Worm (Caenorhabditis elegans) whole organism, L4 larva: ENCODE measurements around the gene T09F3.5.

Source experiments
- F10B5.3 ChIP-seq: sonication (generic microtip); optimal IDR thresholded peaks from 2 replicates; lab custom pipeline; 2016; ENCODE audit warnings: mild to moderate bottlenecking, missing genetic modification characterization, missing compliant biosample characterization
- F49E8.2 ChIP-seq: sonication (generic microtip); optimal IDR thresholded peaks from 2 replicates; lab custom pipeline; 2016; ENCODE audit warnings: missing compliant biosample characterization, mild to moderate bottlenecking, missing genetic modification characterization, borderline replicate concordance
- T20F7.1 ChIP-seq: fragments of 200-800 bp; sonication (Bioruptor generic); optimal IDR thresholded peaks from 2 replicates; lab custom pipeline; 2018; ENCODE audit warnings: mild to moderate bottlenecking, missing genetic modification characterization, missing compliant biosample characterization
- Y48G9A.11 ChIP-seq: fragments of 200-800 bp; sonication (Bioruptor generic); IDR thresholded peaks from 2 replicates; pipeline ENCODE4 v1.3.6; 2022; ENCODE audit warnings: missing genetic modification reagents, missing genetic modification characterization, missing compliant biosample characterization
- ZK337.2 ChIP-seq: fragments of 200-800 bp; sonication (Bioruptor generic); IDR thresholded peaks from 2 replicates; pipeline ENCODE4 v1.3.6; 2022; ENCODE audit warnings: missing genetic modification reagents, missing genetic modification characterization, missing compliant biosample characterization
- ama-1 ChIP-seq: fragments of 150-350 bp; optimal IDR thresholded peaks from 2 replicates; lab custom pipeline; 2014; ENCODE audit warnings: inconsistent platforms, mixed read lengths
- ceh-20 ChIP-seq: fragments of 200-800 bp; sonication (Bioruptor generic); IDR thresholded peaks from 2 replicates; pipeline ENCODE4 v1.3.6; 2022; ENCODE audit warnings: missing genetic modification reagents, missing genetic modification characterization, missing compliant biosample characterization
- daf-12 ChIP-seq: fragments of 150-350 bp; optimal IDR thresholded peaks from 2 replicates; lab custom pipeline; 2014; ENCODE audit warnings: missing biosample characterization, missing genetic modification reagents, missing genetic modification characterization
- daf-16 ChIP-seq, 3 experiments: sonication (generic microtip); optimal IDR thresholded peaks; 2 replicates each; lab custom pipeline; 2016 to 2017; ENCODE audit warnings: missing genetic modification characterization in 3 of 3, missing genetic modification reagents in 3 of 3, mild to moderate bottlenecking in 2 of 3, missing compliant biosample characterization in 2 of 3, missing biosample characterization in 1 of 3, moderate library complexity in 1 of 3
- daf-19 ChIP-seq: fragments of 200-800 bp; sonication (Bioruptor generic); conservative IDR thresholded peaks from 2 replicates; pipeline ENCODE4 v1.3.6; 2022; ENCODE audit warnings: missing genetic modification characterization, missing compliant biosample characterization
- daf-8 ChIP-seq: fragments of 200-800 bp; sonication (Bioruptor generic); IDR thresholded peaks from 2 replicates; pipeline ENCODE4 v1.3.6; 2022; ENCODE audit warnings: missing genetic modification characterization, missing compliant biosample characterization
- dmd-6 ChIP-seq: fragments of 200-800 bp; sonication (Bioruptor generic); IDR thresholded peaks from 2 replicates; pipeline ENCODE4 v1.3.6; 2022; ENCODE audit warnings: missing genetic modification reagents, missing genetic modification characterization, missing compliant biosample characterization
- dmd-9 ChIP-seq: fragments of 200-800 bp; sonication (Bioruptor generic); IDR thresholded peaks from 2 replicates; pipeline ENCODE4 v1.3.6; 2022; ENCODE audit warnings: missing genetic modification reagents, missing genetic modification characterization, missing compliant biosample characterization
- dpl-1 ChIP-seq: fragments of 150-350 bp; optimal IDR thresholded peaks from 2 replicates; lab custom pipeline; 2014; ENCODE audit warnings: missing biosample characterization, missing genetic modification reagents, missing genetic modification characterization
- dve-1 ChIP-seq: sonication (generic microtip); optimal IDR thresholded peaks from 2 replicates; lab custom pipeline; 2017; ENCODE audit warnings: antibody characterized with exemption, mild to moderate bottlenecking, missing genetic modification characterization, missing compliant biosample characterization; ENCODE audit not compliant: insufficient read depth
- gei-8 ChIP-seq: fragments of 200-800 bp; sonication (Bioruptor generic); optimal IDR thresholded peaks from 2 replicates; lab custom pipeline; 2018; ENCODE audit warnings: mild to moderate bottlenecking, missing genetic modification characterization, missing compliant biosample characterization
- hlh-11 ChIP-seq: fragments of 200-800 bp; sonication (Bioruptor generic); optimal IDR thresholded peaks from 2 replicates; lab custom pipeline; 2018; ENCODE audit warnings: mild to moderate bottlenecking, missing genetic modification characterization, missing compliant biosample characterization
- jun-1 ChIP-seq: fragments of 150-350 bp; optimal IDR thresholded peaks from 2 replicates; lab custom pipeline; 2014; ENCODE audit warnings: missing biosample characterization, missing genetic modification reagents, missing genetic modification characterization
- lin-1 ChIP-seq: fragments of 200-800 bp; sonication (Bioruptor generic); IDR thresholded peaks from 2 replicates; pipeline ENCODE4 v1.3.6; 2022; ENCODE audit warnings: missing genetic modification reagents, missing genetic modification characterization, missing compliant biosample characterization
- lir-3 ChIP-seq: sonication (generic microtip); optimal IDR thresholded peaks from 2 replicates; lab custom pipeline; 2016; ENCODE audit warnings: mild to moderate bottlenecking, missing genetic modification characterization, missing compliant biosample characterization
- madf-9 ChIP-seq: fragments of 200-800 bp; sonication (Bioruptor generic); conservative IDR thresholded peaks from 2 replicates; pipeline ENCODE4 v1.3.6; 2022; ENCODE audit warnings: missing genetic modification reagents, missing genetic modification characterization, missing compliant biosample characterization
- mdl-1 ChIP-seq, 2 experiments: fragments of 150-350 bp in 1 of 2; sonication (generic microtip) in 1 of 2; optimal IDR thresholded peaks; 2 replicates each; lab custom pipeline; 2014 to 2017; ENCODE audit warnings: missing biosample characterization in 2 of 2, missing genetic modification characterization in 2 of 2
- mdt-29 ChIP-seq: fragments of 200-800 bp; sonication (Bioruptor generic); IDR thresholded peaks from 2 replicates; pipeline ENCODE4 v1.3.6; 2022; ENCODE audit warnings: missing genetic modification reagents, missing genetic modification characterization, missing compliant biosample characterization
- nhr-10 ChIP-seq: fragments of 150-350 bp; optimal IDR thresholded peaks from 2 replicates; lab custom pipeline; 2014; ENCODE audit warnings: missing biosample characterization, missing genetic modification characterization
- nhr-25 ChIP-seq: sonication (generic microtip); optimal IDR thresholded peaks from 2 replicates; lab custom pipeline; 2017; ENCODE audit warnings: missing genetic modification characterization, mild to moderate bottlenecking, missing compliant biosample characterization, antibody characterized with exemption, moderate library complexity, borderline replicate concordance; ENCODE audit not compliant: insufficient read depth
- nhr-28 ChIP-seq: fragments of 150-350 bp; optimal IDR thresholded peaks from 2 replicates; lab custom pipeline; 2014; ENCODE audit warnings: missing biosample characterization, missing genetic modification characterization
- nhr-41 ChIP-seq: fragments of 200-800 bp; sonication (Bioruptor generic); IDR thresholded peaks from 2 replicates; pipeline ENCODE4 v1.3.6; 2022; ENCODE audit warnings: missing genetic modification reagents, missing genetic modification characterization, missing compliant biosample characterization
- nhr-42 ChIP-seq: fragments of 200-800 bp; sonication (Bioruptor generic); IDR thresholded peaks from 2 replicates; pipeline ENCODE4 v1.3.6; 2022; ENCODE audit warnings: missing genetic modification characterization, missing compliant biosample characterization
- nhr-76 ChIP-seq: fragments of 150-350 bp; optimal IDR thresholded peaks from 2 replicates; lab custom pipeline; 2014; ENCODE audit warnings: missing biosample characterization, missing genetic modification characterization
- nhr-77 ChIP-seq: fragments of 150-350 bp; optimal IDR thresholded peaks from 2 replicates; lab custom pipeline; 2014; ENCODE audit warnings: missing biosample characterization, missing genetic modification characterization
- pqm-1 ChIP-seq: sonication (generic microtip); optimal IDR thresholded peaks from 2 replicates; lab custom pipeline; 2017; ENCODE audit warnings: missing biosample characterization, missing genetic modification characterization
- rbr-2 ChIP-seq: sonication (generic microtip); optimal IDR thresholded peaks from 2 replicates; lab custom pipeline; 2016; ENCODE audit warnings: missing genotype, missing genetic modification characterization, missing compliant biosample characterization
- set-16 ChIP-seq: fragments of 200-800 bp; sonication (Bioruptor generic); IDR thresholded peaks from 2 replicates; pipeline ENCODE4 v1.3.6; 2022; ENCODE audit warnings: missing genetic modification reagents, missing genetic modification characterization, missing compliant biosample characterization
- snpc-1.2 ChIP-seq: fragments of 200-800 bp; sonication (Bioruptor generic); IDR thresholded peaks from 2 replicates; pipeline ENCODE4 v1.3.6; 2022; ENCODE audit warnings: missing genetic modification reagents, missing genetic modification characterization, missing compliant biosample characterization
- spr-3 ChIP-seq: fragments of 200-800 bp; sonication (Bioruptor generic); optimal IDR thresholded peaks from 2 replicates; lab custom pipeline; 2018; ENCODE audit warnings: mild to moderate bottlenecking, missing genetic modification characterization, missing compliant biosample characterization
- tra-1 ChIP-seq: fragments of 200-800 bp; sonication (Bioruptor generic); IDR thresholded peaks from 2 replicates; pipeline ENCODE4 v1.3.6; 2022; ENCODE audit warnings: missing genetic modification reagents, missing genetic modification characterization, missing compliant biosample characterization
- unc-39 ChIP-seq: sonication (generic microtip); optimal IDR thresholded peaks from 2 replicates; lab custom pipeline; 2017; ENCODE audit warnings: missing biosample characterization, missing genetic modification characterization
- unc-62 ChIP-seq, 3 experiments: fragments of 150-350 bp in 1 of 3; sonication (generic microtip); optimal IDR thresholded peaks in 2 of 3; peaks in 1 of 3; 1 replicate in 1 of 3; 2 replicates in 2 of 3; lab custom pipeline; 2014 to 2017; ENCODE audit warnings: missing biosample characterization in 3 of 3, missing genetic modification characterization in 3 of 3, missing genetic modification reagents in 3 of 3, missing genotype in 1 of 3
- ztf-7 ChIP-seq: fragments of 150-350 bp; optimal IDR thresholded peaks from 2 replicates; lab custom pipeline; 2014; ENCODE audit warnings: missing biosample characterization, missing genetic modification characterization

T09F3.5 gene

DNA sequence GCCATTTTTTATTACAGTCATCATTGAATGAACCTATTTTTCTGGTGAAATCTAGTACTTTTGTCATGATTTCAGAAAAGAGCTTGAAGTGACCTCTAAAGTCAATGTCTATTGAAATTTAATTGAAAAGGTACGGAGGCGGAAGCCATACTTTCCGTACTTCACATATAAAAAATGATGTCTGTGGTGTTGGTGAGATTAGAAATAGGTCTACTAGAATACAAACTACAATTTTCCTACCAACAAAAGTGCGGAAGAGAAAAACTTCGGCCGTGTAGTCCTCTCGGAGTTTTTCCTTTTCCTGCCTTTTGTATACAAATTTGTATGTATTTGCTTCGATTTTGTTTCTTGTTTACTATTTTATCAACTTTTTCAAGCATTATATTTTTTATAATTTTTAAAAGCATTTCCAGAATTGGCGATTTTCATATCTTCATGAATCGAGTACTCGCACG is 1.3 kb upstream of the T09F3.5 start, which contains the start of gene T09F3.4 (continued):
- no peak for TF ChIP-seq gei-8 (GFP tag; lab: Kevin White, UChicago)
- TF ChIP-seq F49E8.2, result no peak
- TF ChIP-seq daf-19 (GFP tag; lab: Robert Waterston, UW), result no peak
- no peak for TF ChIP-seq Y48G9A.11 (GFP tag; lab: Robert Waterston, UW)
- no peak for TF ChIP-seq mdt-29 (GFP tag; lab: Robert Waterston, UW)
- TF ChIP-seq ZK337.2 (GFP tag; lab: Robert Waterston, UW), result 0 out of 2 replicates have a peak, but pooled peaks have one; percentile 54
- no peak for TF ChIP-seq lin-1 (GFP tag; lab: Robert Waterston, UW)
- TF ChIP-seq snpc-1.2 (GFP tag; lab: Robert Waterston, UW), result peak; percentile 39; the same call in 1 of the 2 replicates

ce11 chrII:10402991-10403390 is 6.3 kb downstream of the T09F3.5 start:
- peak; percentile 47 for TF ChIP-seq dve-1
- TF ChIP-seq F10B5.3 (tag; lab: Kevin White, UChicago), result no peak
- TF ChIP-seq set-16, result no peak
- peak; percentile 82 for TF ChIP-seq nhr-28 (tag; lab: Kevin White, UChicago)
- TF ChIP-seq spr-3, result no peak
- TF ChIP-seq nhr-41 (GFP tag; lab: Robert Waterston, UW), result no peak
- no peak for TF ChIP-seq madf-9 (GFP tag; lab: Robert Waterston, UW)
- no peak for TF ChIP-seq nhr-77
- TF ChIP-seq rbr-2 (tag; lab: Kevin White, UChicago), result no peak
- no peak for TF ChIP-seq dmd-9
- peak; percentile 87 for TF ChIP-seq pqm-1 (tag; lab: Kevin White, UChicago)
- TF ChIP-seq nhr-42 (GFP tag; lab: Robert Waterston, UW), result no peak
- peak in 1 of 2 experiments; percentile 62 for TF ChIP-seq unc-62 (GFP tag; optimal IDR thresholded peaks at IDR 0.05 in 1 of 2; lab: Kevin White, UChicago)
- TF ChIP-seq unc-62 (tag; optimal IDR thresholded peaks at IDR 0.05; lab: Kevin White, UChicago), result no peak
- TF ChIP-seq hlh-11 (tag; lab: Kevin White, UChicago), result no peak
- TF ChIP-seq tra-1 (GFP tag; lab: Robert Waterston, UW), result peak; percentile 57; the same call in 1 of the 2 replicates
- TF ChIP-seq daf-8, result no peak
- TF ChIP-seq ceh-20 (GFP tag; lab: Robert Waterston, UW), result no peak
- TF ChIP-seq jun-1 (tag; lab: Kevin White, UChicago), result no peak
- TF ChIP-seq daf-16 (GFP tag; optimal IDR thresholded peaks at IDR 0.05; lab: Kevin White, UChicago), result no peak
- peak; percentile 85 for TF ChIP-seq daf-16 (tag; optimal IDR thresholded peaks at IDR 0.05; lab: Kevin White, UChicago)
- TF ChIP-seq ztf-7 (tag; lab: Kevin White, UChicago), result no peak
- no peak for TF ChIP-seq F49E8.2
- TF ChIP-seq dpl-1, result no peak
- TF ChIP-seq dmd-6 (GFP tag; lab: Robert Waterston, UW), result peak; percentile 86
- TF ChIP-seq unc-39 (tag; lab: Kevin White, UChicago), result no peak
- no peak for TF ChIP-seq nhr-76 (tag; lab: Kevin White, UChicago)
- TF ChIP-seq daf-12 (tag; lab: Kevin White, UChicago), result no peak

ce11 chrII:10410989-10411388 is 14.3 kb downstream of the T09F3.5 start, which contains the start of gene E04D5.5:
Gene E04D5.5 (plus strand): TSS chrII:10411289.
- no peak for TF ChIP-seq nhr-10
- no peak for TF ChIP-seq ama-1 (lab: Kevin White, UChicago)
- no peak for TF ChIP-seq mdl-1 (tag; optimal IDR thresholded peaks at IDR 0.05; lab: Kevin White, UChicago)
- no peak for TF ChIP-seq nhr-25 (tag; lab: Kevin White, UChicago)
- TF ChIP-seq jun-1 (tag; lab: Kevin White, UChicago), result no peak
- TF ChIP-seq T20F7.1 (GFP tag; lab: Kevin White, UChicago), result no peak
- no peak for TF ChIP-seq dpl-1
- no peak for TF ChIP-seq lir-3
- no peak for TF ChIP-seq nhr-76 (tag; lab: Kevin White, UChicago)
